Worm (Caenorhabditis elegans): Measurements from ENCODE around the gene cyl-1.

DNA sequence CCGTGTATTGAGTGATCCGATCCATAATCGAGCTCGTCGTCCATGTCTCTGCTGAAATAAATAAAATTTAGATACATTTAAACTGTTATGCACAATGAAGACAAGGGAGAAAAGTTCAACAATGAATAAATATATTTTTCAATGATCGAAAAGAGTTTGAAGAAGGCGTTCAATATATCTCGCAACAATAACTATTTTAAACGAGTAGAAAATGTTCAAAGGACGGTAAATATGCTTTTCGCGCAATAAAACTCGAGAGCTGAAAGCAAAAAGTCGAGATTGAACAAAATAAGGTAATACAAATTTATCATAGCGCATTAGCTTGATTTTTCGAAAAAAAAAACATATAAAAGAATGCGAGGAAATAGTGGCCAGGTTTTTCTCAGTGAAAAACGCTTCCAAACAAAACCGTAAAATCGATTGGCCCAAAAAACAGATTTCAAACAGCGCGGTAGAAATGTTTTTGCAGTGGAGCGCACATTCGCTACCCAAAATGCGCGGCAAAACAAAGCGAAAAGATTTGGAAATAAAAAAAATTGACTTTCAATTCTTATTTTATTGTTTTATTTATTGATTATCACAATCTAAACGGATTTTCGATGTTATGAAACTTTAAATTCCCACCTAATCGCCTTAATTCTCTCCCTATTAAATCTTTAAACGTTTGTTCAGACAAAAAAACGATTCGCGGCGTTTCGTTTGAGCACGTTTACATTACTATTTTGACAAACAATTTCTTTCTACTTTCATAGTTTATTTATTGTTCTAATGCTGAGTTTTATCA, 47.5 kb upstream of the cyl-1 start, which contains the start of the genes kup-1 and F10C2.4:
- TF ChIP-seq nhr-28 (tag; optimal IDR thresholded peaks at IDR 0.05) = peak; percentile 23
- no peak for TF ChIP-seq nhr-237 (tag; optimal IDR thresholded peaks at IDR 0.05)
- no peak for TF ChIP-seq ZK337.2 (GFP tag; IDR thresholded peaks at IDR 0.05)

Data from whole organism, L4 larva.